Fruit fly (Drosophila melanogaster) whole organism, embryonic: ENCODE results near the gene Dok.

Experiments used
- Asciz ChIP-seq: fragments of 200-800 bp; sonication (Bioruptor generic); optimal IDR thresholded peaks from 2 replicates; lab custom pipeline; 2017; ENCODE audit warnings: missing biosample characterization, mild to moderate bottlenecking, missing genetic modification characterization, missing genetic modification reagents
- Awh ChIP-seq: fragments of 200-800 bp; sonication (Bioruptor generic); IDR thresholded peaks from 2 replicates; pipeline ENCODE4, ENCODE4 v1.3.6; 2022; ENCODE audit warnings: missing biosample characterization, missing genetic modification characterization
- BEAF-32 ChIP-seq: fragments of 200-800 bp; sonication (Bioruptor generic); optimal IDR thresholded peaks from 3 replicates; lab custom pipeline; 2017; ENCODE audit warnings: missing biosample characterization, missing genetic modification characterization, mild to moderate bottlenecking, moderate library complexity, missing genetic modification reagents
- CG10543 ChIP-seq: fragments of 200-800 bp; sonication (Bioruptor generic); optimal IDR thresholded peaks from 3 replicates; lab custom pipeline; 2017; ENCODE audit warnings: missing biosample characterization, mild to moderate bottlenecking, missing genetic modification characterization, moderate library complexity
- CG11085 ChIP-seq: fragments of 200-800 bp; sonication (Bioruptor generic); IDR thresholded peaks from 2 replicates; pipeline ENCODE4 v1.3.6; 2022; ENCODE audit warnings: missing biosample characterization, missing genetic modification characterization
- CG11093 ChIP-seq: fragments of 200-800 bp; sonication (Bioruptor generic); IDR thresholded peaks from 3 replicates; pipeline ENCODE4 v1.3.6; 2022; ENCODE audit warnings: missing biosample characterization, missing genetic modification characterization
- CG12391 ChIP-seq: fragments of 200-800 bp; sonication (Bioruptor generic); optimal IDR thresholded peaks from 3 replicates; lab custom pipeline; 2018; ENCODE audit warnings: missing biosample characterization, mild to moderate bottlenecking, missing genetic modification characterization, moderate library complexity
- CG1603 ChIP-seq: fragments of 200-800 bp; sonication (Bioruptor generic); optimal IDR thresholded peaks from 2 replicates; lab custom pipeline; 2019; ENCODE audit warnings: missing biosample characterization, mild to moderate bottlenecking, missing genetic modification characterization, moderate library complexity
- CG1647 ChIP-seq: fragments of 200-800 bp; sonication (Bioruptor generic); optimal IDR thresholded peaks from 3 replicates; lab custom pipeline; 2016; ENCODE audit warnings: missing biosample characterization, missing genetic modification characterization
- CG16863 ChIP-seq: fragments of 200-800 bp; sonication (Bioruptor generic); optimal IDR thresholded peaks from 3 replicates; lab custom pipeline; 2016; ENCODE audit warnings: missing biosample characterization, missing genetic modification characterization
- CG17328 ChIP-seq: fragments of 200-800 bp; sonication (Bioruptor generic); IDR thresholded peaks from 2 replicates; pipeline ENCODE4 v1.3.6; 2022; ENCODE audit warnings: missing biosample characterization, missing genetic modification characterization
- CG17912 ChIP-seq: fragments of 200-800 bp; sonication (Bioruptor generic); optimal IDR thresholded peaks from 2 replicates; lab custom pipeline; 2018; ENCODE audit warnings: missing biosample characterization, mild to moderate bottlenecking, missing genetic modification characterization
- CG1792 ChIP-seq: fragments of 200-800 bp; sonication (Bioruptor generic); optimal IDR thresholded peaks from 2 replicates; lab custom pipeline; 2016; ENCODE audit warnings: missing biosample characterization, missing genetic modification characterization
- CG18262 ChIP-seq: fragments of 200-800 bp; optimal IDR thresholded peaks from 3 replicates; lab custom pipeline; 2019; ENCODE audit warnings: missing biosample characterization, mild to moderate bottlenecking, missing genetic modification characterization, moderate library complexity
- CG18619 ChIP-seq: fragments of 200-800 bp; sonication (Bioruptor generic); optimal IDR thresholded peaks from 3 replicates; lab custom pipeline; 2017; ENCODE audit warnings: missing biosample characterization, mild to moderate bottlenecking, missing genetic modification characterization
- CG32532 ChIP-seq: fragments of 200-800 bp; sonication (Bioruptor generic); IDR thresholded peaks from 2 replicates; pipeline ENCODE4 v1.3.6; 2022; ENCODE audit warnings: missing biosample characterization, missing genetic modification characterization
- CG34422 ChIP-seq: fragments of 200-800 bp; sonication (Bioruptor generic); IDR thresholded peaks from 3 replicates; pipeline ENCODE4 v1.3.6; 2022; ENCODE audit warnings: missing biosample characterization, missing genetic modification characterization
- CG3726 ChIP-seq: fragments of 200-800 bp; sonication (Bioruptor generic); IDR thresholded peaks from 3 replicates; pipeline ENCODE4, ENCODE4 v1.3.6; 2022; ENCODE audit warnings: missing biosample characterization, missing genetic modification characterization
- CG4730 ChIP-seq: fragments of 200-800 bp; sonication (Bioruptor generic); IDR thresholded peaks from 2 replicates; pipeline ENCODE4 v1.3.6; 2022; ENCODE audit warnings: missing biosample characterization, missing genetic modification characterization
- CG5245 ChIP-seq: fragments of 200-800 bp; sonication (Bioruptor generic); optimal IDR thresholded peaks from 3 replicates; lab custom pipeline; 2016; ENCODE audit warnings: missing biosample characterization, missing genetic modification characterization
- CG7839 ChIP-seq: fragments of 200-800 bp; sonication (Bioruptor generic); optimal IDR thresholded peaks from 3 replicates; lab custom pipeline; 2018; ENCODE audit warnings: missing biosample characterization, mild to moderate bottlenecking, missing genetic modification characterization, moderate library complexity
- CkIIα-i1 ChIP-seq: fragments of 200-800 bp; sonication (Bioruptor generic); IDR thresholded peaks from 2 replicates; pipeline ENCODE4 v1.3.6; 2022; ENCODE audit warnings: missing biosample characterization, missing genetic modification characterization
- CrebB ChIP-seq: fragments of 200-800 bp; sonication (Bioruptor generic); optimal IDR thresholded peaks from 3 replicates; lab custom pipeline; 2018; ENCODE audit warnings: missing biosample characterization, mild to moderate bottlenecking, missing genetic modification characterization
- Dad ChIP-seq: fragments of 200-800 bp; sonication (Bioruptor generic); optimal IDR thresholded peaks from 3 replicates; lab custom pipeline; 2016; ENCODE audit warnings: missing biosample characterization, missing genetic modification characterization
- Deaf1 ChIP-seq: fragments of 200-800 bp; optimal IDR thresholded peaks from 3 replicates; lab custom pipeline; 2019; ENCODE audit warnings: missing biosample characterization, mild to moderate bottlenecking, missing genetic modification characterization, moderate library complexity
- Drgx ChIP-seq: fragments of 200-800 bp; sonication (Bioruptor generic); IDR thresholded peaks from 2 replicates; pipeline ENCODE4 v1.3.6; 2022; ENCODE audit warnings: missing biosample characterization, missing genetic modification characterization
- Fer2 ChIP-seq: fragments of 200-800 bp; sonication (Bioruptor generic); optimal IDR thresholded peaks from 2 replicates; lab custom pipeline; 2018; ENCODE audit warnings: missing biosample characterization, mild to moderate bottlenecking, missing genetic modification characterization, moderate library complexity
- H2.0 ChIP-seq: fragments of 200-800 bp; sonication (Bioruptor generic); IDR thresholded peaks from 2 replicates; pipeline ENCODE4 v1.3.6; 2022; ENCODE audit warnings: missing biosample characterization, missing genetic modification characterization
- Jarid2 ChIP-seq: fragments of 200-800 bp; sonication (Bioruptor generic); optimal IDR thresholded peaks from 3 replicates; lab custom pipeline; 2017; ENCODE audit warnings: mild to moderate bottlenecking, missing biosample characterization, missing genetic modification reagents, missing genetic modification characterization
- MBD-R2 ChIP-seq: fragments of 200-800 bp; sonication (Bioruptor generic); IDR thresholded peaks from 2 replicates; pipeline ENCODE4 v1.3.6; 2022; ENCODE audit warnings: missing biosample characterization, missing genetic modification characterization
- Mad ChIP-seq: fragments of 200-800 bp; sonication (Bioruptor generic); optimal IDR thresholded peaks from 2 replicates; lab custom pipeline; 2016; ENCODE audit warnings: missing biosample characterization, missing genetic modification characterization
- Myb ChIP-seq: fragments of 200-800 bp; sonication (Bioruptor generic); optimal IDR thresholded peaks from 2 replicates; lab custom pipeline; 2016; ENCODE audit warnings: missing biosample characterization, missing genetic modification characterization
- Nf-YC ChIP-seq: fragments of 200-800 bp; optimal IDR thresholded peaks from 3 replicates; lab custom pipeline; 2019; ENCODE audit warnings: missing biosample characterization, mild to moderate bottlenecking, missing genetic modification characterization, moderate library complexity
- crol ChIP-seq: fragments of 200-800 bp; sonication (Bioruptor generic); IDR thresholded peaks from 2 replicates; pipeline ENCODE4 v1.3.6; 2022; ENCODE audit warnings: missing biosample characterization, missing genetic modification characterization
- dan ChIP-seq: fragments of 200-800 bp; sonication (Bioruptor generic); IDR thresholded peaks from 2 replicates; pipeline ENCODE4 v1.3.6; 2022; ENCODE audit warnings: missing biosample characterization, missing genetic modification characterization
- danr ChIP-seq: fragments of 200-800 bp; sonication (Bioruptor generic); IDR thresholded peaks from 2 replicates; pipeline ENCODE4 v1.3.6; 2022; ENCODE audit warnings: missing biosample characterization, missing genetic modification characterization
- dmrt11E ChIP-seq: fragments of 200-800 bp; sonication (Bioruptor generic); optimal IDR thresholded peaks from 3 replicates; lab custom pipeline; 2018; ENCODE audit warnings: missing biosample characterization, mild to moderate bottlenecking, missing genetic modification characterization, moderate library complexity
- ewg ChIP-seq: fragments of 200-800 bp; sonication (Bioruptor generic); optimal IDR thresholded peaks from 3 replicates; lab custom pipeline; 2017; ENCODE audit warnings: mild to moderate bottlenecking, missing biosample characterization, missing genetic modification reagents, missing genetic modification characterization
- grn ChIP-seq: fragments of 200-800 bp; sonication (Bioruptor generic); optimal IDR thresholded peaks from 3 replicates; lab custom pipeline; 2017; ENCODE audit warnings: missing biosample characterization, missing genetic modification characterization
- gro ChIP-seq: fragments of 200-800 bp; sonication (Bioruptor generic); optimal IDR thresholded peaks from 2 replicates; lab custom pipeline; 2016; ENCODE audit warnings: missing biosample characterization, missing genetic modification characterization
- jumu ChIP-seq: fragments of 200-800 bp; sonication (Bioruptor generic); optimal IDR thresholded peaks from 3 replicates; lab custom pipeline; 2016; ENCODE audit warnings: missing biosample characterization, missing genetic modification characterization
- kah ChIP-seq: fragments of 200-800 bp; sonication (Bioruptor generic); optimal IDR thresholded peaks from 2 replicates; lab custom pipeline; 2018; ENCODE audit warnings: missing biosample characterization, mild to moderate bottlenecking, missing genetic modification characterization
- kay ChIP-seq: fragments of 200-800 bp; sonication (Bioruptor generic); optimal IDR thresholded peaks from 2 replicates; lab custom pipeline; 2016; ENCODE audit warnings: missing biosample characterization, missing genetic modification characterization
- lab ChIP-seq: fragments of 200-800 bp; sonication (Bioruptor generic); optimal IDR thresholded peaks from 3 replicates; lab custom pipeline; 2017; ENCODE audit warnings: missing biosample characterization, missing genetic modification characterization, mild to moderate bottlenecking, moderate library complexity, missing genetic modification reagents
- nau ChIP-seq: fragments of 200-800 bp; sonication (Bioruptor generic); optimal IDR thresholded peaks from 3 replicates; lab custom pipeline; 2017; ENCODE audit warnings: missing biosample characterization, mild to moderate bottlenecking, missing genetic modification characterization, missing genetic modification reagents
- nerfin-1 ChIP-seq: fragments of 200-800 bp; sonication (Bioruptor generic); optimal IDR thresholded peaks from 3 replicates; lab custom pipeline; 2019; ENCODE audit warnings: missing biosample characterization, mild to moderate bottlenecking, missing genetic modification characterization, moderate library complexity
- salm ChIP-seq: fragments of 200-800 bp; sonication (Bioruptor generic); optimal IDR thresholded peaks from 2 replicates; lab custom pipeline; 2018; ENCODE audit warnings: missing biosample characterization, mild to moderate bottlenecking, missing genetic modification characterization
- sqz ChIP-seq: fragments of 200-800 bp; sonication (Bioruptor generic); optimal IDR thresholded peaks from 3 replicates; lab custom pipeline; 2018; ENCODE audit warnings: missing biosample characterization, mild to moderate bottlenecking, missing genetic modification characterization
- tin ChIP-seq: fragments of 200-800 bp; sonication (Bioruptor generic); optimal IDR thresholded peaks from 3 replicates; lab custom pipeline; 2016; ENCODE audit warnings: missing biosample characterization, missing genetic modification characterization
- wdn ChIP-seq: fragments of 200-800 bp; sonication (Bioruptor generic); IDR thresholded peaks from 2 replicates; pipeline ENCODE4 v1.3.6; 2022; ENCODE audit warnings: missing biosample characterization, missing genetic modification characterization
- wor ChIP-seq: fragments of 200-800 bp; sonication (Bioruptor generic); IDR thresholded peaks from 2 replicates; pipeline ENCODE4 v1.3.6; 2022; ENCODE audit warnings: missing biosample characterization, missing genetic modification characterization
- zf30C ChIP-seq: fragments of 200-800 bp; sonication (Bioruptor generic); optimal IDR thresholded peaks from 3 replicates; lab custom pipeline; 2018; ENCODE audit warnings: missing biosample characterization, mild to moderate bottlenecking, missing genetic modification characterization

Dok gene

dm6 chrX:7300722-7301350 is 23.2 kb upstream of the Dok start (continued):
- TF ChIP-seq CG1603 (tag; lab: Kevin White, UChicago) (no peak), sqz (peak; percentile 86), Mad (GFP tag; lab: Kevin White, UChicago) (no peak), CG18619 (GFP tag; lab: Kevin White, UChicago) (no peak), Deaf1 (tag; lab: Kevin White, UChicago) (peak; percentile 80), CG18262 (tag; lab: Kevin White, UChicago) (no peak), Nf-YC (tag; lab: Kevin White, UChicago) (no peak), danr (no peak), CG1647 (GFP tag; lab: Kevin White, UChicago) (no peak), BEAF-32 (GFP tag; lab: Kevin White, UChicago) (no peak), CG12391 (no peak), CG34422 (GFP tag; lab: Robert Waterston, UW) (0 out of 3 replicates have a peak, but pooled peaks have one; percentile 8), crol (GFP tag; lab: Robert Waterston, UW) (peak; percentile 100), CG32532 (GFP tag; lab: Robert Waterston, UW) (no peak), lab (GFP tag; lab: Kevin White, UChicago) (no peak), grn (no peak), Asciz (no peak), CG17912 (no peak), Drgx (GFP tag; lab: Robert Waterston, UW) (no peak), dan (GFP tag; lab: Robert Waterston, UW) (no peak), dmrt11E (tag; lab: Kevin White, UChicago) (no peak), CG7839 (tag; lab: Kevin White, UChicago) (no peak), wor (GFP tag; lab: Robert Waterston, UW) (no peak), ewg (GFP tag; lab: Kevin White, UChicago) (no peak), kah (GFP tag; lab: Kevin White, UChicago) (no peak), jumu (GFP tag; lab: Kevin White, UChicago) (no peak), CG5245 (no peak), tin (GFP tag; lab: Kevin White, UChicago) (no peak), CkIIα-i1 (no peak), Awh (GFP tag; lab: Robert Waterston, UW) (no peak), CG11085 (GFP tag; lab: Robert Waterston, UW) (no peak), CG1792 (GFP tag; lab: Kevin White, UChicago) (no peak), nau (GFP tag; lab: Kevin White, UChicago) (no peak), gro (no peak), zf30C (no peak), H2.0 (GFP tag; lab: Robert Waterston, UW) (no peak), wdn (GFP tag; lab: Robert Waterston, UW) (no peak), Fer2 (no peak), MBD-R2 (GFP tag; lab: Robert Waterston, UW) (no peak), CG17328 (GFP tag; lab: Robert Waterston, UW) (no peak), CG11093 (GFP tag; lab: Robert Waterston, UW) (no peak), Myb (no peak), CG10543 (GFP tag; lab: Kevin White, UChicago) (peak; percentile 51), Jarid2 (GFP tag; lab: Kevin White, UChicago) (no peak), salm (tag; lab: Kevin White, UChicago) (no peak), CG16863 (GFP tag; lab: Kevin White, UChicago) (no peak), CrebB (tag; lab: Kevin White, UChicago) (no peak), kay (GFP tag; lab: Kevin White, UChicago) (peak; percentile 49), nerfin-1 (no peak), Dad (no peak), CG4730 (GFP tag; lab: Robert Waterston, UW) (no peak), CG3726 (GFP tag; lab: Robert Waterston, UW) (no peak)
